Worm (Caenorhabditis elegans) whole organism, dauer: Measurements from ENCODE around the gene W06D11.5.

ENCODE experiments used
- unc-62 ChIP-seq: sonication (generic microtip); optimal IDR thresholded peaks from 2 replicates; lab custom pipeline; 2017; ENCODE audit warnings: missing biosample characterization, missing genetic modification reagents, missing genetic modification characterization

W06D11.5 gene

ce11 chrX:12299834-12300233 is at the start of gene W06D11.5:
Gene W06D11.5 (plus strand): TSS chrX:12300134.
- no peak for TF ChIP-seq unc-62 (GFP tag; lab: Kevin White, UChicago)

- TF ChIP-seq unc-62 (GFP tag; lab: Kevin White, UChicago): no peak
These were observed 47.7 kb upstream of the W06D11.5 start for ce11 chrX:12252189-12252588.

ce11 chrX:12256594-12257048 is 43.3 kb upstream of the W06D11.5 start, which contains the start of gene E01G6.2:
Gene E01G6.2 (plus strand): TSS chrX:12256644.
- no peak for TF ChIP-seq unc-62 (GFP tag; lab: Kevin White, UChicago)

ce11 chrX:12260381-12260931 is 39.5 kb upstream of the W06D11.5 start, which contains the start of gene E01G6.1:
Gene E01G6.1 (plus strand): TSS chrX:12260881.
- TF ChIP-seq unc-62 (GFP tag; lab: Kevin White, UChicago): no peak

ce11 chrX:12270841-12271240 is 29.1 kb upstream of the W06D11.5 start, which contains the start of gene otpl-8:
Gene otpl-8 (minus strand): TSS chrX:12270941.
- TF ChIP-seq unc-62 (GFP tag; lab: Kevin White, UChicago): no peak

ce11 chrX:12273870-12274269 is 26.1 kb upstream of the W06D11.5 start, which contains the start of gene H19J13.2:
Gene H19J13.2 (minus strand): TSS chrX:12273970.
- no peak for TF ChIP-seq unc-62 (GFP tag; lab: Kevin White, UChicago)

- no peak for TF ChIP-seq unc-62 (GFP tag; lab: Kevin White, UChicago)
These were observed 24.4 kb upstream of the W06D11.5 start, which contains the start of gene C04B4.6 for ce11 chrX:12275577-12275976. Gene C04B4.6 (minus strand): TSS chrX:12275677.

ce11 chrX:12280477-12280876 is 19.5 kb upstream of the W06D11.5 start, which contains the start of gene C04B4.1:
Gene C04B4.1 (plus strand): TSS chrX:12280777.
- no peak for TF ChIP-seq unc-62 (GFP tag; lab: Kevin White, UChicago)

ce11 chrX:12282911-12283310 is 17.0 kb upstream of the W06D11.5 start, which contains the start of gene C04B4.2:
Gene C04B4.2 (plus strand): TSS chrX:12283281.
- no peak for TF ChIP-seq unc-62 (GFP tag; lab: Kevin White, UChicago)

DNA sequence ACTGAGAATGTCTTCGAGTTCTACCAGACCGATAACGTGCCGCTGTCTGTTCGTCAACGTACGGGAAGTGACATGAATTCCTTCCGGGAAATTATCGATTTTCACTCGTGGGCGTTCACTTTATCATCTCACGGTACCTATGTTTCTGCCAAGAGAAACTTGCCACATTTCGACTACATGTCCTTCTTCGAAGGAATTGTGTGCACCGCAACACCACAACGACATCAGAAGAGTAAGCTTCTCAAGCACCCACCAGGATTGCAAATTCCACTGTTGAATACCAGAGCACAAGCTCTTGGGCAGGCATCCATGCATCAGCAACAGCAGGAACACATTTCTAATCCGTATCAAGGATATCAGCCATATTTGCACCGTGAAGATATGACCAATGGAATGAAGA is 15.8 kb upstream of the W06D11.5 start:
- TF ChIP-seq unc-62 (GFP tag; lab: Kevin White, UChicago): no peak

DNA sequence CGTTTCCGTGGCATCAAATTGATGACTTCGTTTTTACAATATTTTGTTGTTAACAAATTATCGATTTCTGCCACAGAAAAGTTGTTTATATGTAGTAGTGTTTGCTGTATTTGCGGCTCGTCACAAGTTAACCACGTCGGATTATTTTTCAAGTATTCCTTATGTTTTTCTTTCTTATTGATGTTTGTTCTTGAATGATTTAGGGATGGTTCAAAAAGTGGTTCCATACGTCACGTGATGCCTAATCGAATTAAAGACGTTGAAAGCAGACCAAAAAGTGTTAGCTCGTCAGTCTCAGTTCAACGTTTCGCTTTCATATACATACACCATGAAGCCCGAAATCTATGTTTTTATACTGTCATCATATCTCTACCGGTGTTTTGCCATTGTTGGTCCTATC is 14.4 kb upstream of the W06D11.5 start, which contains the start of gene lips-2:
TSS of gene lips-2 (plus strand) at position 301 of the 400 bp plus-strand sequence.
- TF ChIP-seq unc-62 (GFP tag; lab: Kevin White, UChicago): no peak

ce11 chrX:12288254-12288653 is 11.7 kb upstream of the W06D11.5 start, which contains the start of gene C04B4.5:
Gene C04B4.5 (minus strand): TSS chrX:12288354.
- TF ChIP-seq unc-62 (GFP tag; lab: Kevin White, UChicago): no peak

DNA sequence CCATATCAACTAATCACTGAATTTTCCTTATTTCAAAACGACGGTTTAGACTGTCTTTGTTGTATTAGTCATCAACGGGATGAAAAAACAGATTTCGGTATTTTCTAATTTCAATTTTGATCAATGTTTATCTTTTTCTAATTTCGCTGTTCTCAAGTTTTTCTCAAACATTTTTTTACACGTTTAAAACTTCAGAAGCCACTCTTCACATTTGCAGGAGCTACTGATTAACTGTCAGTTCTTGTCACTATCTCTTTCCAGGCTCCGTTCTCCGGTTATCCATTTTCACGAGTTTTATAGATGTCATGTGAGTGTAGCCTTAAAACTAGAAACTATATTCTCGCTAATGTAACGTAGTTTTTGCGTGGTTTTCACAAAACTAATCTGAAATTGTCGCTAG is 9.4 kb upstream of the W06D11.5 start, which contains the start of gene C04B4.4:
TSS of gene C04B4.4 (plus strand) at position 301 of the 400 bp plus-strand sequence.
- no peak for TF ChIP-seq unc-62 (GFP tag; lab: Kevin White, UChicago)

ce11 chrX:12294263-12294662 is 5.7 kb upstream of the W06D11.5 start, which contains the start of gene W06D11.1:
Gene W06D11.1 (plus strand): TSS chrX:12294563.
- no peak for TF ChIP-seq unc-62 (GFP tag; lab: Kevin White, UChicago)

DNA sequence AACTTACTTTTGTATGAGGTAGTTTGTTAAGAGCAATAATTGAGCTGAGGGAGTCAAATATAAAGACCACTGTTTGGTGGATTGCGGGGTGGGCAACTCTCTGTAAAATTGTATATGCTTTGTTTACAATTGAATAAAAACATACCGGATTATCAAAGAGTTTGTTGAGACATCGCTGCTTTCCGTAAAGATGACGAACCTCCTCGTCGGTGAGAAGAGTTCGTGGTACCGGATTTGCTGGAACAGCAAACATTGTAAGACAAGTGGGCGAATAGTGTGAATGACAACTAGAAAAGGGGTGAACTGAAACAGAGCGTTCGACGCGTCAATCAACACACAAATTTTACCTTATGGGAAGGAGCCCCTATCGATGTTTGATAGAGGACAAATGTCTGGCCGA is 3.5 kb upstream of the W06D11.5 start, which contains the start of gene W06D11.2:
TSS of gene W06D11.2 (minus strand) at position 339 of the 400 bp plus-strand sequence.
- no peak for TF ChIP-seq unc-62 (GFP tag; lab: Kevin White, UChicago)

DNA sequence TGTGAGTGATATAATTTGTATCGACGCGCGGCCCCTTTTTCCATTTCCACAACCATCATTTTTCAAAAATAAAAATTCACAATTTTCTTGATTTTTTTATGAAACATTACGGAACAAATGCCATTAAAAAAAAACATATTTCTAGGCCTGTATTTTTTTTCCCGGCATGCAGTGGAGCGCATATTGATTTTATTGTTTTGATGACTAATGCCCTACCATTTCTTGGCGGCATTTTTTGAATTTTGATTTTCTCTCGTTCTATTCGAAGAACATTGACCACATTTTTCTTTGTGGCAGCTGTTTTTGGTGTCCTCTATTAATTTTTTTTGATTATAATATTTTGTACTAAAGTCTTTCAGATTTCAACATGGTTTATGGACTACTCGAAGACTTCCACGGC is 1.6 kb upstream of the W06D11.5 start, which contains the start of gene W06D11.3:
TSS of gene W06D11.3 (plus strand) at position 360 of the 400 bp plus-strand sequence.
- TF ChIP-seq unc-62 (GFP tag; lab: Kevin White, UChicago): no peak
